Fruit fly (Drosophila melanogaster): ENCODE measurements around the gene grk.
A peak's percentile ranks its signal among the peaks of the same experiment; 100 is the strongest.

The grk gene

dm6 chr2L:8384108-8384601 lies 49.2 kb downstream of the grk start, which contains the start of the genes Dad1 and CG13384 (continued):
- TF ChIP-seq CG10462 (GFP tag; optimal IDR thresholded peaks at IDR 0.05) (peak; percentile 81), sima (GFP tag; optimal IDR thresholded peaks at IDR 0.05) (no peak), CG13424 (tag; optimal IDR thresholded peaks at IDR 0.05) (peak; percentile 96), sna (GFP tag; IDR thresholded peaks at IDR 0.05; ENCODE audit: partially characterized antibody) (no peak), gsb-n (tag; optimal IDR thresholded peaks at IDR 0.05) (peak; percentile 92), CG11093 (GFP tag; IDR thresholded peaks at IDR 0.05) (peak; percentile 85), yki (optimal IDR thresholded peaks at IDR 0.05) (no peak), Elba2 (GFP tag; optimal IDR thresholded peaks at IDR 0.05) (peak; percentile 69), CG7357 (GFP tag; IDR thresholded peaks at IDR 0.05) (peak; percentile 87), Dip3 (GFP tag; optimal IDR thresholded peaks at IDR 0.05) (peak; percentile 67), chm (GFP tag; IDR thresholded peaks at IDR 0.05) (peak; percentile 70; the same call in 1 of the 2 replicates), Ssrp (tag; optimal IDR thresholded peaks at IDR 0.05) (peak; percentile 90), CG3407 (GFP tag; optimal IDR thresholded peaks at IDR 0.05) (peak; percentile 78), hb (GFP tag; IDR thresholded peaks at IDR 0.05; ENCODE audit: partially characterized antibody) (no peak), CG1024 (GFP tag; IDR thresholded peaks at IDR 0.05) (peak; percentile 60; the same call in 1 of the 2 replicates), amos (GFP tag; IDR thresholded peaks at IDR 0.05; ENCODE audit: partially characterized antibody) (peak; percentile 45; the same call in 1 of the 2 replicates), CG17829 (tag; optimal IDR thresholded peaks at IDR 0.05) (peak; percentile 96), CG7839 (tag; optimal IDR thresholded peaks at IDR 0.05) (peak; percentile 96), sug (tag; optimal IDR thresholded peaks at IDR 0.05) (peak; percentile 96), CG8478 (optimal IDR thresholded peaks at IDR 0.05) (no peak)

dm6 chr2L:8382646-8383045 lies 50.8 kb downstream of the grk start, which contains the start of the genes CG13392 and Rcd4:
Gene CG13392, minus strand, starts transcription at chr2L:8382807.
Gene Rcd4, plus strand, starts transcription at chr2L:8382861.
- TF ChIP-seq p53 (GFP tag; optimal IDR thresholded peaks at IDR 0.05): peak; percentile 26
- peak; percentile 61; the same call in 1 of the 2 replicates for TF ChIP-seq ato (GFP tag; IDR thresholded peaks at IDR 0.05; ENCODE audit: partially characterized antibody)
- TF ChIP-seq disco-r (GFP tag; optimal IDR thresholded peaks at IDR 0.05): peak; percentile 12
- TF ChIP-seq CG7963 (GFP tag; IDR thresholded peaks at IDR 0.05; ENCODE audit: partially characterized antibody): peak; percentile 31; the same call in 1 of the 3 replicates
- TF ChIP-seq prd (optimal IDR thresholded peaks at IDR 0.05): no peak
- TF ChIP-seq prd (GFP tag; IDR thresholded peaks at IDR 0.05): peak; percentile 53; the same call in 2 of the 3 replicates
- peak in 1 of 3 experiments; percentile 6 for TF ChIP-seq lola (GFP tag; optimal IDR thresholded peaks at IDR 0.05)
- TF ChIP-seq Atf-2 (GFP tag; optimal IDR thresholded peaks at IDR 0.05): peak; percentile 31
- TF ChIP-seq toy (GFP tag; IDR thresholded peaks at IDR 0.05): no peak
- TF ChIP-seq CG32532 (GFP tag; IDR thresholded peaks at IDR 0.05): peak; percentile 79
- TF ChIP-seq caup (GFP tag; optimal IDR thresholded peaks at IDR 0.05; ENCODE audit: severe bottlenecking): peak; percentile 78
- peak; percentile 24; the same call in 1 of the 2 replicates for TF ChIP-seq al (GFP tag; IDR thresholded peaks at IDR 0.05)
- peak; percentile 76 for TF ChIP-seq zen (tag; optimal IDR thresholded peaks at IDR 0.05)
- peak; percentile 77 for TF ChIP-seq Myb (GFP tag; optimal IDR thresholded peaks at IDR 0.05)
- peak; percentile 47 for TF ChIP-seq CG12391 (tag; optimal IDR thresholded peaks at IDR 0.05)
- TF ChIP-seq Hey (tag; optimal IDR thresholded peaks at IDR 0.05): no peak
- peak; percentile 88 for TF ChIP-seq Rfx (GFP tag; IDR thresholded peaks at IDR 0.05)
- TF ChIP-seq btn (GFP tag; optimal IDR thresholded peaks at IDR 0.05): peak; percentile 30
- peak; percentile 17 for TF ChIP-seq Nf-YC (tag; optimal IDR thresholded peaks at IDR 0.05)
- peak; percentile 19 for TF ChIP-seq CG1233 (GFP tag; optimal IDR thresholded peaks at IDR 0.05)
- peak; percentile 35 for TF ChIP-seq Lhr (GFP tag; optimal IDR thresholded peaks at IDR 0.05)
- peak; percentile 67 for TF ChIP-seq tx (GFP tag; optimal IDR thresholded peaks at IDR 0.05)
- peak; percentile 57 for TF ChIP-seq Bteb2 (GFP tag; optimal IDR thresholded peaks at IDR 0.05)
- TF ChIP-seq BEAF-32 (GFP tag; optimal IDR thresholded peaks at IDR 0.05): peak; percentile 63
- peak; percentile 79 for TF ChIP-seq pho (GFP tag; optimal IDR thresholded peaks at IDR 0.05)
- peak; percentile 16 for TF ChIP-seq Sox102F (GFP tag; optimal IDR thresholded peaks at IDR 0.05)
- TF ChIP-seq Elba2 (GFP tag; optimal IDR thresholded peaks at IDR 0.05): no peak
- TF ChIP-seq CG10979 (tag; optimal IDR thresholded peaks at IDR 0.05): peak; percentile 39
- TF ChIP-seq Bdp1 (GFP tag; optimal IDR thresholded peaks at IDR 0.05): peak; percentile 33
- TF ChIP-seq CG7357 (GFP tag; IDR thresholded peaks at IDR 0.05): no peak
- TF ChIP-seq chif (GFP tag; optimal IDR thresholded peaks at IDR 0.05): peak; percentile 47 to 65
- peak; percentile 7 for TF ChIP-seq gem (tag; optimal IDR thresholded peaks at IDR 0.05)

Measured in whole organism, embryonic.